Fruit fly (Drosophila melanogaster): ENCODE results near the gene CG14309.

DNA sequence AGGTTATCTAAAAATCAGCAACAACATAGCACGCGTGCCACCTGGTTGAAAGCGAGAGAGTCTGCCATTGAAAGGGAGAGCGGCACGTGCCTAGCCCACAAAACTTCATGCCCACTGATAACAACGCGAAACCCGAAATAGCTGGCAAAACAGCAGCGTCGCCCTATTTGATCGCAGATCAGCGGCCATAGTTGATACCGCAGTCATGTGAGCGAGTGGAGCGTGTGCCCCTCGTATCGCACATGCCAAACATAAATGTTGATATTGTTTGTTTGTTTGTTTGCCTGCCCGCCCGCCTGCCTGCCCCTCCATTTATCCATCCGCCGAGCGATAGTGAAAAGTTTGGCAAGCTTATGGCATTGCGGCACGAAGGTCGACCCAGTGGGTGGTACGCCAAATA is 48.0 kb upstream of the CG14309 start:
- no peak for TF ChIP-seq Myc (optimal IDR thresholded peaks at IDR 0.05)
- no peak for TF ChIP-seq psq (optimal IDR thresholded peaks at IDR 0.05)
